Fruit fly (Drosophila melanogaster): ENCODE measurements around the gene E2f1.
A peak's percentile ranks its signal among the peaks of the same experiment; 100 is the strongest.

DNA sequence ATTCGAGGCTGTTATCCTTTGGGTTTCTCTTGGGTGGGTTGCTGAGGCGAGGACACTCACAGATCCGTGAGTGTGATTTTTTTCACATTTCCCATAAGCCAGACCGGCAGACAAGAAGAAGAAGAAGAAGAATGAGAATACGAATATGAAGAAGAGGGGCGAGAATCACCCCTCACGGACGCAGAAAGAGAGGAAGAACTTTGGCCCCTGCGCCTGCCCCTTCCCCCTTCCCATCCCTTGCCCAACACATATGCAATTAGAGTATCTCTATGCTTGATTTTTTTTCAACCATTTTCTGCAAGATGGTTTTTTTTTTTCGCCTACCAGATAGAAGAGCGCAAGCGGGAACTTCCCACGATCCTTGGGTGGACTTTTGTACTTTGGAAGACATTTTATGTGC, 26.0 kb downstream of the E2f1 start:
- TF ChIP-seq Blimp-1 (GFP tag; optimal IDR thresholded peaks at IDR 0.05) (no peak), OdsH (GFP tag; optimal IDR thresholded peaks at IDR 0.05) (no peak), cyc (GFP tag; optimal IDR thresholded peaks at IDR 0.05) (no peak), CG9139 (GFP tag; optimal IDR thresholded peaks at IDR 0.05) (peak; percentile 70), CG6808 (GFP tag; optimal IDR thresholded peaks at IDR 0.05) (peak; percentile 67)

All from whole organism, prepupa.